Worm (Caenorhabditis elegans): ENCODE measurements around the gene ZK662.5.

ce11 chrX:15772674-15773073 is 51.2 kb downstream of the ZK662.5 start, which contains the start of gene Y7A5A.2:
- TF ChIP-seq flt-1 (GFP tag; IDR thresholded peaks at IDR 0.05) (no peak), ztf-29 (GFP tag; IDR thresholded peaks at IDR 0.05) (no peak), cog-1 (tag; optimal IDR thresholded peaks at IDR 0.05) (no peak), klf-2 (GFP tag; conservative IDR thresholded peaks at IDR 0.05) (no peak)
